Worm (Caenorhabditis elegans) whole organism, L4 larva: ENCODE results near the gene C40H5.2.

Experiments used
- F10B5.3 ChIP-seq: sonication (generic microtip); optimal IDR thresholded peaks from 2 replicates; lab custom pipeline; 2016; ENCODE audit warnings: mild to moderate bottlenecking, missing genetic modification characterization, missing compliant biosample characterization
- F44E2.7 ChIP-seq: fragments of 200-800 bp; sonication (Bioruptor generic); IDR thresholded peaks from 2 replicates; pipeline ENCODE4 v2.1.2; 2022; ENCODE audit warnings: missing genetic modification characterization, missing compliant biosample characterization
- Y5F2A.4 ChIP-seq: fragments of 200-800 bp; sonication (Bioruptor generic); optimal IDR thresholded peaks from 2 replicates; lab custom pipeline; 2018; ENCODE audit warnings: mild to moderate bottlenecking, missing genetic modification characterization, missing compliant biosample characterization
- aly-2 ChIP-seq: sonication (generic microtip); optimal IDR thresholded peaks from 2 replicates; lab custom pipeline; 2018; ENCODE audit warnings: missing biosample characterization, missing genetic modification characterization
- ceh-62 ChIP-seq: sonication (generic microtip); optimal IDR thresholded peaks from 2 replicates; lab custom pipeline; 2017; ENCODE audit warnings: missing biosample characterization, missing genetic modification characterization
- daf-12 ChIP-seq: fragments of 150-350 bp; optimal IDR thresholded peaks from 2 replicates; lab custom pipeline; 2014; ENCODE audit warnings: missing biosample characterization, missing genetic modification reagents, missing genetic modification characterization
- daf-16 ChIP-seq, 3 experiments: sonication (generic microtip); optimal IDR thresholded peaks; 2 replicates each; lab custom pipeline; 2016 to 2017; ENCODE audit warnings: missing genetic modification characterization in 3 of 3, missing genetic modification reagents in 3 of 3, mild to moderate bottlenecking in 2 of 3, missing compliant biosample characterization in 2 of 3, missing biosample characterization in 1 of 3, moderate library complexity in 1 of 3
- dmd-6 ChIP-seq: fragments of 200-800 bp; sonication (Bioruptor generic); IDR thresholded peaks from 2 replicates; pipeline ENCODE4 v1.3.6; 2022; ENCODE audit warnings: missing genetic modification reagents, missing genetic modification characterization, missing compliant biosample characterization
- dmd-8 ChIP-seq: fragments of 200-800 bp; sonication (Bioruptor generic); IDR thresholded peaks from 2 replicates; pipeline ENCODE4 v1.3.6; 2022; ENCODE audit warnings: missing genetic modification characterization, missing compliant biosample characterization
- egl-43 ChIP-seq: fragments of 200-800 bp; sonication (Bioruptor generic); IDR thresholded peaks from 2 replicates; pipeline ENCODE4 v1.3.6; 2022; ENCODE audit warnings: missing genetic modification reagents, missing genetic modification characterization, missing compliant biosample characterization
- gei-8 ChIP-seq: fragments of 200-800 bp; sonication (Bioruptor generic); optimal IDR thresholded peaks from 2 replicates; lab custom pipeline; 2018; ENCODE audit warnings: mild to moderate bottlenecking, missing genetic modification characterization, missing compliant biosample characterization
- lsy-2 ChIP-seq, 2 experiments: fragments of 150-350 bp in 1 of 2; sonication (generic microtip) in 1 of 2; optimal IDR thresholded peaks; 2 replicates each; lab custom pipeline; 2014 to 2017; ENCODE audit warnings: missing biosample characterization in 2 of 2, missing genetic modification characterization in 2 of 2
- madf-5 ChIP-seq, 2 experiments: fragments of 200-800 bp; sonication (Bioruptor generic); IDR thresholded peaks; 2 replicates each; pipeline ENCODE4 v1.3.6; 2022; ENCODE audit warnings: missing compliant biosample characterization in 2 of 2, missing genetic modification characterization in 2 of 2
- nhr-111 ChIP-seq: fragments of 200-800 bp; sonication (Bioruptor generic); optimal IDR thresholded peaks from 2 replicates; lab custom pipeline; 2018; ENCODE audit warnings: mild to moderate bottlenecking, missing genetic modification characterization, missing compliant biosample characterization
- nhr-28 ChIP-seq: fragments of 150-350 bp; optimal IDR thresholded peaks from 2 replicates; lab custom pipeline; 2014; ENCODE audit warnings: missing biosample characterization, missing genetic modification characterization
- nhr-76 ChIP-seq: fragments of 150-350 bp; optimal IDR thresholded peaks from 2 replicates; lab custom pipeline; 2014; ENCODE audit warnings: missing biosample characterization, missing genetic modification characterization
- nhr-77 ChIP-seq: fragments of 150-350 bp; optimal IDR thresholded peaks from 2 replicates; lab custom pipeline; 2014; ENCODE audit warnings: missing biosample characterization, missing genetic modification characterization
- set-16 ChIP-seq: fragments of 200-800 bp; sonication (Bioruptor generic); IDR thresholded peaks from 2 replicates; pipeline ENCODE4 v1.3.6; 2022; ENCODE audit warnings: missing genetic modification reagents, missing genetic modification characterization, missing compliant biosample characterization
- spr-3 ChIP-seq: fragments of 200-800 bp; sonication (Bioruptor generic); optimal IDR thresholded peaks from 2 replicates; lab custom pipeline; 2018; ENCODE audit warnings: mild to moderate bottlenecking, missing genetic modification characterization, missing compliant biosample characterization
- tra-1 ChIP-seq: fragments of 200-800 bp; sonication (Bioruptor generic); IDR thresholded peaks from 2 replicates; pipeline ENCODE4 v1.3.6; 2022; ENCODE audit warnings: missing genetic modification reagents, missing genetic modification characterization, missing compliant biosample characterization
- unc-130 ChIP-seq: sonication (generic microtip); optimal IDR thresholded peaks from 2 replicates; lab custom pipeline; 2016; ENCODE audit warnings: missing genetic modification reagents, missing genetic modification characterization, missing compliant biosample characterization
- unc-39 ChIP-seq: sonication (generic microtip); optimal IDR thresholded peaks from 2 replicates; lab custom pipeline; 2017; ENCODE audit warnings: missing biosample characterization, missing genetic modification characterization
- unc-62 ChIP-seq, 3 experiments: fragments of 150-350 bp in 1 of 3; sonication (generic microtip); optimal IDR thresholded peaks in 2 of 3; peaks in 1 of 3; 1 replicate in 1 of 3; 2 replicates in 2 of 3; lab custom pipeline; 2014 to 2017; ENCODE audit warnings: missing biosample characterization in 3 of 3, missing genetic modification characterization in 3 of 3, missing genetic modification reagents in 3 of 3, missing genotype in 1 of 3
- vab-7 ChIP-seq: fragments of 200-800 bp; sonication (Bioruptor generic); IDR thresholded peaks from 2 replicates; pipeline ENCODE4 v1.3.6; 2022; ENCODE audit warnings: missing genetic modification reagents, missing genetic modification characterization, missing compliant biosample characterization
- zip-2 ChIP-seq: fragments of 150-350 bp; optimal IDR thresholded peaks from 2 replicates; lab custom pipeline; 2014; ENCODE audit warnings: missing biosample characterization, missing genetic modification characterization
- ztf-11 ChIP-seq: fragments of 150-350 bp; optimal IDR thresholded peaks from 2 replicates; lab custom pipeline; 2014; ENCODE audit warnings: missing biosample characterization, missing genetic modification characterization

The C40H5.2 gene

ce11 chrX:11798057-11798555, 52.2 kb downstream of the C40H5.2 start, which contains the start of gene rsd-3 (continued):
- TF ChIP-seq unc-39 (tag; lab: Kevin White, UChicago), result no peak

DNA sequence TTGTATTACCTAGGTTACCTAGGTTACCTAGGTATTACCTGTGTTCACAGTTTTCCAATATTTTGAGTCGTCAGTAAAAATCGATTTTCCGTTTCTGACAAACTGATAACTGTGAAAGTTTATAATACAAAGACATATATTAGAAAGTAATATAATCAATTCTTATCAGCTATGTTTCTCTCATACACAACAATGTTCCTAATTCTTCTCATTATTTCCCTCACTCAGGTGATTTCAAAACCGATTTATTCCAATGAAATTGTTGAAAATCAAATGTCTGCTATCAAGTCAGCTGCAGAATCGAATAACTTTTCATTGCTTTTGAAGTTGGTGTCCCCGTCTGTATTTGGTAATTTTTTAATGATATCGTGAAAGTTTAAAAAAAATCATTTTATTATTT, 58.2 kb downstream of the C40H5.2 start, which contains the start of gene C34E11.4:
TSS of gene C34E11.4 (plus strand) at position 154 of the 400 bp plus-strand sequence.
- TF ChIP-seq nhr-28 (peak; percentile 6), Y5F2A.4 (GFP tag; lab: Kevin White, UChicago) (no peak), daf-16 (GFP tag; optimal IDR thresholded peaks at IDR 0.05; lab: Kevin White, UChicago) (no peak), daf-16 (tag; optimal IDR thresholded peaks at IDR 0.05; lab: Kevin White, UChicago) (peak; percentile 55)

DNA sequence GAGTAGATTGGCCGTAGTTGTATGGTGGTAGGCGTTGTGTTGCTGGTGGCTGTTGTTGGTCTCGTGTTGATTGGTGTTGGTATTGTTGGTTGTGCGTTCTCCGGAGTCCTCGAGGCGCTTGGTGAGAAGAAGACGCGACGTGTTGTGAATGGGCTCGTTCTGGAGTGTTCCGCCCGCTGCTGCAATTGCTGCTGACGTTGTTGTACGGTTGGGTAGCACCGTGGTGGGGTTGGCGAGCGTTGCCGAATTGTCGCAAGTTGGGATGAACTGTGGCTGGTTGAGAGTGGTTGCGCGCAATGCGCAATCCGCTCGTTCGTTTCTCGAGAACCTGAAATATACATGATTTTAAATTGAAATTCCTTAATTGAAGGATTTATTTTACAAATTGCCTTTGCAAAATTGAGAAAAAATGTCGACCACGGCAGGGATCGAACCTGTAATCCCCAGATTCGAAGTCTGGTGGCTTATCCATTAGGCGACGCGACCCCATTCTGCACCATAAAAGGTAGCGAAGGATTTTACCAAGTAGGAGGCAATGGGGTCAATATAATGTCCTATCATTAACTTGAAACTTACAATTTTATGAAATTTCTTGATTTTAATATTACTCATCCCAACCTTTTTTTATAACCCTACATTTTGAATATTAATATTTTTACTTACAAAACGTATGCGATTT, 60.4 kb downstream of the C40H5.2 start:
- TF ChIP-seq F44E2.7 (GFP tag; lab: Robert Waterston, UW) (no peak), gei-8 (no peak), nhr-28 (no peak), dmd-6 (GFP tag; lab: Robert Waterston, UW) (no peak), nhr-111 (no peak), madf-5 (GFP tag; IDR thresholded peaks at IDR 0.05; lab: Robert Waterston, UW) (no peak), egl-43 (GFP tag; lab: Robert Waterston, UW) (0 out of 2 replicates have a peak, but pooled peaks have one; percentile 26), daf-12 (tag; lab: Kevin White, UChicago) (no peak), ztf-11 (tag; lab: Kevin White, UChicago) (no peak), aly-2 (tag; lab: Kevin White, UChicago) (no peak), unc-62 (GFP tag; optimal IDR thresholded peaks at IDR 0.05 in 1 of 2; lab: Kevin White, UChicago) (peak in 1 of 2 experiments; percentile 79), unc-62 (tag; optimal IDR thresholded peaks at IDR 0.05; lab: Kevin White, UChicago) (no peak), tra-1 (no peak), nhr-76 (tag; lab: Kevin White, UChicago) (no peak), vab-7 (GFP tag; lab: Robert Waterston, UW) (no peak), spr-3 (GFP tag; lab: Kevin White, UChicago) (no peak), zip-2 (tag; lab: Kevin White, UChicago) (no peak), unc-130 (no peak), dmd-8 (no peak), lsy-2 (tag; optimal IDR thresholded peaks at IDR 0.05; lab: Kevin White, UChicago) (no peak), ceh-62 (no peak), nhr-77 (no peak), set-16 (GFP tag; lab: Robert Waterston, UW) (peak; percentile 53), F10B5.3 (tag; lab: Kevin White, UChicago) (no peak)
